Worm (Caenorhabditis elegans): Measurements from ENCODE around the gene D2023.3.
A peak's percentile ranks its signal among the peaks of the same experiment; 100 is the strongest.

D2023.3 gene

ce11 chrV:11826967-11827366 lies 15.1 kb upstream of the D2023.3 start, which contains the start of the genes mpst-1 and D2023.6:
Gene mpst-1 (minus strand): TSS chrV:11827067.
Gene D2023.6 (plus strand): TSS chrV:11827354.
- TF ChIP-seq zip-2 (tag; optimal IDR thresholded peaks at IDR 0.05) (no peak), mes-2 (tag; optimal IDR thresholded peaks at IDR 0.05; ENCODE audit: poor library complexity, severe bottlenecking) (peak; percentile 47)

ce11 chrV:11825662-11826061 lies 13.8 kb upstream of the D2023.3 start, which contains the start of gene D2023.4:
Gene D2023.4 (minus strand): TSS chrV:11825762.
- no peak for TF ChIP-seq lin-13 (GFP tag; optimal IDR thresholded peaks at IDR 0.05)
- no peak for TF ChIP-seq mxl-3 (GFP tag; optimal IDR thresholded peaks at IDR 0.05)
- no peak for TF ChIP-seq egl-27 (tag; optimal IDR thresholded peaks at IDR 0.05)
- no peak for TF ChIP-seq ztf-7 (tag; optimal IDR thresholded peaks at IDR 0.05)
- TF ChIP-seq nhr-237 (tag; optimal IDR thresholded peaks at IDR 0.05) = no peak
- TF ChIP-seq zag-1 (tag; optimal IDR thresholded peaks at IDR 0.05) = no peak
- no peak for TF ChIP-seq ceh-28 (tag; optimal IDR thresholded peaks at IDR 0.05)
- TF ChIP-seq madf-5 (GFP tag; IDR thresholded peaks at IDR 0.05) = no peak
- TF ChIP-seq pqm-1 (tag; optimal IDR thresholded peaks at IDR 0.05) = no peak
- no peak for TF ChIP-seq pha-4 (GFP tag; IDR thresholded peaks at IDR 0.05)
- TF ChIP-seq pha-4 (tag; optimal IDR thresholded peaks at IDR 0.05) = no peak
- no peak for TF ChIP-seq Y5F2A.4 (GFP tag; optimal IDR thresholded peaks at IDR 0.05)
- TF ChIP-seq zip-11 (GFP tag; IDR thresholded peaks at IDR 0.05) = no peak
- TF ChIP-seq ZK546.5 (tag; optimal IDR thresholded peaks at IDR 0.05) = no peak
- no peak for TF ChIP-seq unc-130 (GFP tag; optimal IDR thresholded peaks at IDR 0.05)
- peak in 1 of 2 experiments; percentile 2 for TF ChIP-seq lsy-2 (tag; optimal IDR thresholded peaks at IDR 0.05)
- TF ChIP-seq dve-1 (tag; optimal IDR thresholded peaks at IDR 0.05; ENCODE audit: insufficient read depth) = no peak
- TF ChIP-seq madf-9 (GFP tag; conservative IDR thresholded peaks at IDR 0.05) = no peak
- no peak for TF ChIP-seq daf-8 (GFP tag; IDR thresholded peaks at IDR 0.05)
- TF ChIP-seq lin-38 (GFP tag; IDR thresholded peaks at IDR 0.05) = peak; percentile 17; the same call in 1 of the 2 replicates
- no peak for TF ChIP-seq ceh-82 (tag; optimal IDR thresholded peaks at IDR 0.05)
- TF ChIP-seq nhr-48 (tag; optimal IDR thresholded peaks at IDR 0.05) = no peak
- TF ChIP-seq zip-2 (tag; optimal IDR thresholded peaks at IDR 0.05) = no peak
- no peak for TF ChIP-seq duxl-1 (tag; optimal IDR thresholded peaks at IDR 0.05; ENCODE audit: poor library complexity)
- TF ChIP-seq fkh-10 (GFP tag; optimal IDR thresholded peaks at IDR 0.05) = no peak
- TF ChIP-seq ceh-20 (GFP tag; IDR thresholded peaks at IDR 0.05) = no peak
- TF ChIP-seq Y48G9A.11 (GFP tag; IDR thresholded peaks at IDR 0.05) = 0 out of 2 replicates have a peak, but pooled peaks have one; percentile 9
- no peak for TF ChIP-seq set-16 (GFP tag; IDR thresholded peaks at IDR 0.05)
- no peak for TF ChIP-seq F44E2.7 (GFP tag; IDR thresholded peaks at IDR 0.05)
- no peak for TF ChIP-seq T26A8.4 (GFP tag; IDR thresholded peaks at IDR 0.05)
- peak; percentile 34 for TF ChIP-seq dmd-6 (GFP tag; IDR thresholded peaks at IDR 0.05)
- TF ChIP-seq tra-1 (GFP tag; IDR thresholded peaks at IDR 0.05) = no peak
- no peak for TF ChIP-seq T20F7.1 (GFP tag; optimal IDR thresholded peaks at IDR 0.05)
- no peak for TF ChIP-seq F49E8.2 (tag; optimal IDR thresholded peaks at IDR 0.05; ENCODE audit: borderline replicate concordance)
- no peak for TF ChIP-seq nhr-10 (tag; optimal IDR thresholded peaks at IDR 0.05)
- TF ChIP-seq daf-16 (GFP tag; optimal IDR thresholded peaks at IDR 0.05) = no peak
- TF ChIP-seq daf-16 (tag; optimal IDR thresholded peaks at IDR 0.05) = peak; percentile 51

- TF ChIP-seq nhr-11 (tag; optimal IDR thresholded peaks at IDR 0.05) = peak; percentile 80
- TF ChIP-seq nhr-41 (GFP tag; IDR thresholded peaks at IDR 0.05) = peak; percentile 57; the same call in 1 of the 2 replicates
- peak; percentile 79 for TF ChIP-seq mep-1 (tag; optimal IDR thresholded peaks at IDR 0.05)
- TF ChIP-seq zfp-3 (GFP tag; conservative IDR thresholded peaks at IDR 0.05) = 0 out of 2 replicates have a peak, but pooled peaks have one; percentile 26
- peak; percentile 60; the same call in 1 of the 2 replicates for TF ChIP-seq nhr-42 (GFP tag; IDR thresholded peaks at IDR 0.05)
- peak in 1 of 2 experiments; percentile 81 for TF ChIP-seq mdl-1 (tag; optimal IDR thresholded peaks at IDR 0.05)
- no peak; the same call in 1 of the 2 replicates for TF ChIP-seq pha-4 (GFP tag; IDR thresholded peaks at IDR 0.05)
- TF ChIP-seq pha-4 (tag; optimal IDR thresholded peaks at IDR 0.05) = peak; percentile 54
- TF ChIP-seq ceh-20 (GFP tag; IDR thresholded peaks at IDR 0.05) = peak; percentile 63; the same call in 1 of the 2 replicates
- peak; percentile 79 for TF ChIP-seq ama-1 (optimal IDR thresholded peaks at IDR 0.05)
- TF ChIP-seq jun-1 (tag; optimal IDR thresholded peaks at IDR 0.05) = peak; percentile 20
- peak; percentile 42 for TF ChIP-seq mxl-3 (GFP tag; optimal IDR thresholded peaks at IDR 0.05)
- no peak for TF ChIP-seq ztf-7 (tag; optimal IDR thresholded peaks at IDR 0.05)
- no peak for TF ChIP-seq ceh-44 (GFP tag; IDR thresholded peaks at IDR 0.05)
- peak; percentile 68 for TF ChIP-seq pqm-1 (tag; optimal IDR thresholded peaks at IDR 0.05)
- peak; percentile 43 for TF ChIP-seq hmg-1.1 (GFP tag; IDR thresholded peaks at IDR 0.05)
- peak; percentile 72; the same call in 1 of the 2 replicates for TF ChIP-seq lin-1 (GFP tag; IDR thresholded peaks at IDR 0.05)
- peak; percentile 1 for TF ChIP-seq spr-1 (tag; optimal IDR thresholded peaks at IDR 0.05)
Measured at ce11 chrV:11823978-11824377, 12.2 kb upstream of the D2023.3 start.

All from whole organism, L4 larva.